Fruit fly (Drosophila melanogaster) whole organism, embryonic: ENCODE results near the gene GABPI.

Experiments
- CG10209 ChIP-seq: fragments of 200-800 bp; sonication (Bioruptor generic); optimal IDR thresholded peaks from 3 replicates; lab custom pipeline; 2017; ENCODE audit warnings: missing biosample characterization, mild to moderate bottlenecking, missing genetic modification characterization, missing genetic modification reagents
- CG11247 ChIP-seq: fragments of 200-800 bp; sonication (Bioruptor generic); IDR thresholded peaks from 2 replicates; pipeline ENCODE4 v1.3.6; 2022; ENCODE audit warnings: missing biosample characterization, missing genetic modification characterization
- CG12299 ChIP-seq: fragments of 200-800 bp; sonication (Bioruptor generic); optimal IDR thresholded peaks from 2 replicates; lab custom pipeline; 2018; ENCODE audit warnings: missing biosample characterization, mild to moderate bottlenecking, missing genetic modification characterization
- CG8388 ChIP-seq: fragments of 200-800 bp; sonication (Bioruptor generic); optimal IDR thresholded peaks from 2 replicates; lab custom pipeline; 2019; ENCODE audit warnings: missing biosample characterization, mild to moderate bottlenecking, missing genetic modification characterization, moderate library complexity

dm6 chr2L:3018212-3018611 is 12.1 kb upstream of the GABPI start, which contains the start of the genes CG17224 and CG17264:
- TF ChIP-seq CG10209 (no peak), CG11247 (GFP tag; lab: Robert Waterston, UW) (no peak), CG12299 (tag; lab: Kevin White, UChicago) (no peak), CG8388 (no peak)
